Fruit fly (Drosophila melanogaster): Measurements from ENCODE around the gene CG13042.

The CG13042 gene

DNA sequence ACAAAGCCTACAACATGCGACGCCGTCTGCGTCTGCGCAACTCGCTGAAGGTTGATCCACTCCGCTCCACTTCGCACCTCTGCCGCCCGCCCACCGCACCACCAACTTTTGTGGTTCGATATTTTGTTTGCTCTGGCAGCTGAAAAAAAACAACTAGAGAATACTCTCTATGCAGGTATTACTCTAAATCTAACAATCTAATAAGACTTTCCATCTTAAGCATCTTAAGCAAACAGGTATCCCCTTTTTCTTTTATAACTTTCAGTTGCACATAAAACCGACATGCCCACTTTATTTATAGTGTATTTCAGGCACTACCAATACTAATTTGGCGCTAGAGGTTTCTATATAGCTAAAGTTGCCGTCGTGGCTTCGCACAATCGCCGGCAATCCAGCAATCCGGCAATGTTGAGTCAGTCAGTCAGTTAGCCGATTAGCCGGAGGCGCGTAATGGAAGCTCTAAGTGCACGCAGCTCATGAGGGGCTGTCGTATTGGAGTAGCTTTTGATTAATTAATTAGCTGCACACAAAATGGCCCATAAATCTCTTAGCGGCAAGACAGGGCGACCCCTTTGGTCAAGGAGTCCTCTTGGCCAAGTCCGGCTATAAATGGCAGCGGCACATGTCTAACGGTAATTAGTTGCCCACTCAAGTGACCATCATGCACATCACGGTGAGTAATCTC is 20.1 kb upstream of the CG13042 start, which contains the start of gene CG13058 (continued):
- no peak for TF ChIP-seq sim (GFP tag; IDR thresholded peaks at IDR 0.05)
- no peak for TF ChIP-seq bbx (GFP tag; IDR thresholded peaks at IDR 0.05; ENCODE audit: partially characterized antibody)
- TF ChIP-seq MTF-1 (GFP tag; optimal IDR thresholded peaks at IDR 0.05; ENCODE audit: borderline replicate concordance), result peak; percentile 7
- TF ChIP-seq CG4282 (GFP tag; optimal IDR thresholded peaks at IDR 0.05), result no peak
- peak; percentile 19 for TF ChIP-seq kah (GFP tag; optimal IDR thresholded peaks at IDR 0.05)
- TF ChIP-seq CG13624 (GFP tag; optimal IDR thresholded peaks at IDR 0.05), result no peak
- TF ChIP-seq CoRest (tag; optimal IDR thresholded peaks at IDR 0.05), result peak; percentile 80
- no peak for TF ChIP-seq CG7372 (GFP tag; IDR thresholded peaks at IDR 0.05)
- TF ChIP-seq pros (GFP tag; optimal IDR thresholded peaks at IDR 0.05), result no peak
- peak; percentile 44 for TF ChIP-seq CG1647 (GFP tag; optimal IDR thresholded peaks at IDR 0.05)
- TF ChIP-seq inv (GFP tag; IDR thresholded peaks at IDR 0.05; ENCODE audit: partially characterized antibody), result no peak
- TF ChIP-seq repo (GFP tag; optimal IDR thresholded peaks at IDR 0.05), result no peak
- TF ChIP-seq twi (tag; optimal IDR thresholded peaks at IDR 0.05), result no peak
- TF ChIP-seq Chrac-16 (GFP tag; optimal IDR thresholded peaks at IDR 0.05), result peak; percentile 40
- peak; percentile 84 for TF ChIP-seq CG12769 (tag; optimal IDR thresholded peaks at IDR 0.05)
- TF ChIP-seq Antp (GFP tag; optimal IDR thresholded peaks at IDR 0.05), result no peak
- no peak for TF ChIP-seq cas (GFP tag; IDR thresholded peaks at IDR 0.05)
- no peak for TF ChIP-seq dan (GFP tag; IDR thresholded peaks at IDR 0.05)
- TF ChIP-seq sisA (GFP tag; IDR thresholded peaks at IDR 0.05), result peak; percentile 67
- peak; percentile 43 for TF ChIP-seq CG3281 (GFP tag; optimal IDR thresholded peaks at IDR 0.05)
- TF ChIP-seq Hmx (GFP tag; optimal IDR thresholded peaks at IDR 0.05), result no peak
- TF ChIP-seq dmrt99B (tag; optimal IDR thresholded peaks at IDR 0.05), result peak; percentile 77
- no peak for TF ChIP-seq ash1 (GFP tag; optimal IDR thresholded peaks at IDR 0.05)
- no peak for TF ChIP-seq schlank (tag; optimal IDR thresholded peaks at IDR 0.05)
- TF ChIP-seq exex (tag; optimal IDR thresholded peaks at IDR 0.05), result no peak
- TF ChIP-seq CG10979 (tag; optimal IDR thresholded peaks at IDR 0.05), result no peak
- no peak for TF ChIP-seq corto (GFP tag; optimal IDR thresholded peaks at IDR 0.05)
- no peak for TF ChIP-seq CG11456 (GFP tag; IDR thresholded peaks at IDR 0.05)
- TF ChIP-seq tup (GFP tag; optimal IDR thresholded peaks at IDR 0.05), result no peak
- TF ChIP-seq bsh (GFP tag; optimal IDR thresholded peaks at IDR 0.05), result peak in 1 of 2 experiments; percentile 3
- no peak for TF ChIP-seq Opbp (GFP tag; IDR thresholded peaks at IDR 0.05; ENCODE audit: partially characterized antibody)
- TF ChIP-seq CG10209 (GFP tag; optimal IDR thresholded peaks at IDR 0.05), result peak; percentile 55
- TF ChIP-seq unpg (GFP tag; optimal IDR thresholded peaks at IDR 0.05), result peak; percentile 67
- peak; percentile 51 for TF ChIP-seq BtbVII (GFP tag; optimal IDR thresholded peaks at IDR 0.05)
- 0 out of 3 replicates have a peak, but pooled peaks have one; percentile 34 for TF ChIP-seq CG2889 (GFP tag; IDR thresholded peaks at IDR 0.05)
- TF ChIP-seq kay (GFP tag; optimal IDR thresholded peaks at IDR 0.05), result no peak
- no peak for TF ChIP-seq CG8765 (GFP tag; IDR thresholded peaks at IDR 0.05)
- peak; percentile 73 for TF ChIP-seq ranshi (GFP tag; IDR thresholded peaks at IDR 0.05)
- TF ChIP-seq C15 (GFP tag; IDR thresholded peaks at IDR 0.05), result no peak
- TF ChIP-seq HLHmδ (GFP tag; optimal IDR thresholded peaks at IDR 0.05), result no peak
- TF ChIP-seq odd (GFP tag; optimal IDR thresholded peaks at IDR 0.05), result peak; percentile 64
- TF ChIP-seq toy (GFP tag; IDR thresholded peaks at IDR 0.05), result no peak
- TF ChIP-seq fd3F (GFP tag; optimal IDR thresholded peaks at IDR 0.05), result peak; percentile 72
- peak; percentile 37 for TF ChIP-seq scrt (GFP tag; optimal IDR thresholded peaks at IDR 0.05)
- TF ChIP-seq onecut (GFP tag; IDR thresholded peaks at IDR 0.05), result peak; percentile 30; the same call in 1 of the 2 replicates
- TF ChIP-seq dysf (GFP tag; IDR thresholded peaks at IDR 0.05), result peak; percentile 66
- no peak for TF ChIP-seq CG1792 (GFP tag; optimal IDR thresholded peaks at IDR 0.05)
- TF ChIP-seq btn (GFP tag; optimal IDR thresholded peaks at IDR 0.05), result no peak
- TF ChIP-seq Lhr (GFP tag; optimal IDR thresholded peaks at IDR 0.05), result no peak
- no peak for TF ChIP-seq Poxn (GFP tag; IDR thresholded peaks at IDR 0.05)
